Worm (Caenorhabditis elegans): ENCODE measurements around the gene tsp-17.

- TF ChIP-seq ztf-11 (tag; optimal IDR thresholded peaks at IDR 0.05) (no peak), nhr-237 (tag; optimal IDR thresholded peaks at IDR 0.05) (no peak), unc-39 (tag; optimal IDR thresholded peaks at IDR 0.05) (no peak), mep-1 (tag; optimal IDR thresholded peaks at IDR 0.05) (no peak), blmp-1 (tag; optimal IDR thresholded peaks at IDR 0.05) (no peak), snpc-4 (tag; optimal IDR thresholded peaks at IDR 0.05) (no peak), flh-1 (GFP tag; optimal IDR thresholded peaks at IDR 0.05) (no peak), nhr-12 (tag; optimal IDR thresholded peaks at IDR 0.05) (no peak), sem-2 (GFP tag; optimal IDR thresholded peaks at IDR 0.05) (no peak), nhr-28 (tag; optimal IDR thresholded peaks at IDR 0.05) (no peak), pha-4 (tag; optimal IDR thresholded peaks at IDR 0.05) (no peak), lin-13 (tag; optimal IDR thresholded peaks at IDR 0.05) (no peak)
Observed at ce11 chrX:3689155-3689719, 8.3 kb downstream of the tsp-17 start, which contains the start of gene tag-278.

All from whole organism, mixed stage, embryonic.